Worm (Caenorhabditis elegans) whole organism, young adult: ENCODE results near the gene K08D10.11.
A peak's percentile ranks its signal among the peaks of the same experiment; 100 is the strongest.

Experiments
- C06A6.2 ChIP-seq: fragments of 200-800 bp; sonication (Bioruptor generic); conservative IDR thresholded peaks from 2 replicates; pipeline ENCODE4 v1.3.6; 2022; ENCODE audit warnings: missing genetic modification characterization, missing compliant biosample characterization
- F10E7.11 ChIP-seq: sonication (generic microtip); optimal IDR thresholded peaks from 2 replicates; lab custom pipeline; 2017; ENCODE audit warnings: mild to moderate bottlenecking, missing genetic modification characterization, moderate library complexity, missing compliant biosample characterization
- F22D6.2 ChIP-seq: sonication (generic microtip); optimal IDR thresholded peaks from 2 replicates; lab custom pipeline; 2016; ENCODE audit warnings: mild to moderate bottlenecking, missing genetic modification characterization, missing compliant biosample characterization
- F33H1.4 ChIP-seq: fragments of 200-800 bp; sonication (Bioruptor generic); IDR thresholded peaks from 2 replicates; pipeline ENCODE4 v1.3.6; 2022; ENCODE audit warnings: missing genetic modification reagents, missing genetic modification characterization, missing compliant biosample characterization
- F39B2.1 ChIP-seq: fragments of 200-800 bp; sonication (Bioruptor generic); IDR thresholded peaks from 2 replicates; pipeline ENCODE4 v1.3.6; 2022; ENCODE audit warnings: missing genetic modification reagents, missing genetic modification characterization, missing compliant biosample characterization
- F52B5.7 ChIP-seq: sonication (generic microtip); optimal IDR thresholded peaks from 2 replicates; lab custom pipeline; 2016; ENCODE audit warnings: mild to moderate bottlenecking, missing genetic modification characterization, missing compliant biosample characterization
- K11D2.4 ChIP-seq: fragments of 200-800 bp; sonication (Bioruptor generic); IDR thresholded peaks from 2 replicates; pipeline ENCODE4 v1.3.6; 2022; ENCODE audit warnings: missing genetic modification reagents, missing genetic modification characterization, missing compliant biosample characterization
- K12H6.12 ChIP-seq: fragments of 200-800 bp; sonication (Bioruptor generic); optimal IDR thresholded peaks from 2 replicates; lab custom pipeline; 2018; ENCODE audit warnings: mild to moderate bottlenecking, missing genetic modification characterization, missing compliant biosample characterization
- T07F8.4 ChIP-seq: sonication (generic microtip); optimal IDR thresholded peaks from 2 replicates; lab custom pipeline; 2016; ENCODE audit warnings: mild to moderate bottlenecking, missing genetic modification characterization, moderate library complexity, missing compliant biosample characterization
- Y53G8AR.9 ChIP-seq: fragments of 200-800 bp; sonication (Bioruptor generic); conservative IDR thresholded peaks from 2 replicates; pipeline ENCODE4 v1.3.6; 2022; ENCODE audit warnings: missing genetic modification reagents, missing genetic modification characterization, missing compliant biosample characterization
- Y95B8A.8 ChIP-seq: fragments of 200-800 bp; sonication (Bioruptor generic); IDR thresholded peaks from 2 replicates; pipeline ENCODE4 v1.3.6; 2022; ENCODE audit warnings: missing genetic modification reagents, missing genetic modification characterization, missing compliant biosample characterization
- ama-1 ChIP-seq, 3 experiments: fragments of 150-350 bp in 1 of 3; sonication (generic microtip) in 2 of 3; optimal IDR thresholded peaks; 2 replicates each; lab custom pipeline; 2014 to 2018; ENCODE audit warnings: missing biosample characterization in 2 of 3, missing genetic modification characterization in 2 of 3, missing genetic modification reagents in 2 of 3
- aptf-3 ChIP-seq: fragments of 200-800 bp; sonication (Bioruptor generic); IDR thresholded peaks from 2 replicates; pipeline ENCODE4 v1.3.6; 2022; ENCODE audit warnings: missing genetic modification characterization, missing compliant biosample characterization
- atf-7 ChIP-seq: sonication (generic microtip); optimal IDR thresholded peaks from 2 replicates; lab custom pipeline; 2017; ENCODE audit warnings: mild to moderate bottlenecking, missing genetic modification characterization, missing compliant biosample characterization
- attf-3 ChIP-seq: fragments of 200-800 bp; sonication (Bioruptor generic); conservative IDR thresholded peaks from 2 replicates; pipeline ENCODE4 v1.3.6; 2022; ENCODE audit warnings: missing genetic modification reagents, missing genetic modification characterization, missing compliant biosample characterization
- bed-2 ChIP-seq: fragments of 200-800 bp; sonication (Bioruptor generic); IDR thresholded peaks from 2 replicates; pipeline ENCODE4 v1.3.6; 2022; ENCODE audit warnings: missing genetic modification reagents, missing genetic modification characterization, missing compliant biosample characterization
- cebp-1 ChIP-seq, 2 experiments: fragments of 200-800 bp in 1 of 2; sonication (Bioruptor generic) in 1 of 2; sonication (generic microtip) in 1 of 2; IDR thresholded peaks in 1 of 2; optimal IDR thresholded peaks in 1 of 2; 2 replicates each; pipeline versions ENCODE4 v1.3.6 to Lab custom; 2017 to 2022; ENCODE audit warnings: missing compliant biosample characterization in 2 of 2, missing genetic modification characterization in 2 of 2, mild to moderate bottlenecking in 1 of 2, missing genetic modification reagents in 1 of 2, moderate library complexity in 1 of 2
- dox-1 ChIP-seq: fragments of 200-800 bp; sonication (Bioruptor generic); IDR thresholded peaks from 2 replicates; pipeline ENCODE4 v1.3.6; 2022; ENCODE audit warnings: missing genetic modification reagents, missing genetic modification characterization, missing compliant biosample characterization
- him-1 ChIP-seq: sonication (generic microtip); optimal IDR thresholded peaks from 2 replicates; lab custom pipeline; 2016; ENCODE audit warnings: missing genotype, missing genetic modification reagents, missing genetic modification characterization, missing compliant biosample characterization
- hrde-1 ChIP-seq: sonication (generic microtip); optimal IDR thresholded peaks from 2 replicates; lab custom pipeline; 2016; ENCODE audit warnings: missing genetic modification characterization, mild to moderate bottlenecking, missing compliant biosample characterization, moderate library complexity, missing genotype, missing genetic modification reagents, borderline replicate concordance
- lin-54 ChIP-seq: fragments of 200-800 bp; sonication (Bioruptor generic); optimal IDR thresholded peaks from 2 replicates; lab custom pipeline; 2018; ENCODE audit warnings: mild to moderate bottlenecking, missing genetic modification characterization, missing compliant biosample characterization
- lir-1 ChIP-seq: fragments of 200-800 bp; sonication (Bioruptor generic); conservative IDR thresholded peaks from 2 replicates; pipeline ENCODE4 v1.3.6; 2022; ENCODE audit warnings: missing genetic modification reagents, missing genetic modification characterization, missing compliant biosample characterization
- madf-8 ChIP-seq: fragments of 200-800 bp; sonication (Bioruptor generic); conservative IDR thresholded peaks from 2 replicates; pipeline ENCODE4 v1.3.6; 2022; ENCODE audit warnings: missing genetic modification reagents, missing genetic modification characterization, missing compliant biosample characterization
- mel-28 ChIP-seq: sonication (generic microtip); optimal IDR thresholded peaks from 2 replicates; lab custom pipeline; 2016; ENCODE audit warnings: borderline replicate concordance, mild to moderate bottlenecking, missing genetic modification characterization, missing compliant biosample characterization
- nhr-120 ChIP-seq: fragments of 200-800 bp; sonication (Bioruptor generic); IDR thresholded peaks from 2 replicates; pipeline ENCODE4 v1.3.6; 2022; ENCODE audit warnings: missing genetic modification characterization, missing compliant biosample characterization
- nhr-80 ChIP-seq: sonication (generic microtip); optimal IDR thresholded peaks from 2 replicates; lab custom pipeline; 2016; ENCODE audit warnings: missing genetic modification characterization, missing compliant biosample characterization
- nhr-90 ChIP-seq: sonication (generic microtip); optimal IDR thresholded peaks from 2 replicates; lab custom pipeline; 2016; ENCODE audit warnings: missing genotype, mild to moderate bottlenecking, missing genetic modification characterization, missing compliant biosample characterization
- pha-4 ChIP-seq: fragments of 150-350 bp; sonication (generic microtip); optimal IDR thresholded peaks from 2 replicates; lab custom pipeline; 2014; ENCODE audit warnings: missing biosample characterization, missing genetic modification reagents, missing genetic modification characterization
- rpc-1 ChIP-seq, 2 experiments: fragments of 150-350 bp in 1 of 2; sonication (generic microtip) in 1 of 2; optimal IDR thresholded peaks; 2 replicates each; lab custom pipeline; 2014 to 2018; ENCODE audit warnings: missing biosample characterization in 1 of 2, missing genetic modification characterization in 1 of 2, missing genetic modification reagents in 1 of 2, missing genotype in 1 of 2
- snpc-1.3 ChIP-seq: sonication (generic microtip); optimal IDR thresholded peaks from 2 replicates; lab custom pipeline; 2017; ENCODE audit warnings: missing genetic modification characterization, mild to moderate bottlenecking, missing compliant biosample characterization, antibody characterized with exemption, moderate library complexity, missing genotype, missing genetic modification reagents; ENCODE audit not compliant: insufficient read depth
- snpc-3.4 ChIP-seq: sonication (generic microtip); optimal IDR thresholded peaks from 2 replicates; lab custom pipeline; 2017; ENCODE audit warnings: missing genetic modification characterization, mild to moderate bottlenecking, missing compliant biosample characterization, antibody characterized with exemption, moderate library complexity, missing genotype, missing genetic modification reagents
- snpc-4 ChIP-seq, 5 experiments: fragments of 150-350 bp in 1 of 5; sonication (generic microtip) in 4 of 5; optimal IDR thresholded peaks; 2 replicates each; lab custom pipeline; 2014 to 2018; ENCODE audit warnings: missing genetic modification characterization in 5 of 5, missing biosample characterization in 3 of 5, antibody characterized with exemption in 2 of 5, mild to moderate bottlenecking in 2 of 5, missing compliant biosample characterization in 2 of 5, missing genotype in 2 of 5, moderate library complexity in 2 of 5, missing genetic modification reagents in 1 of 5
- tbp1 ChIP-seq: fragments of 200-800 bp; sonication (Bioruptor generic); optimal IDR thresholded peaks from 2 replicates; lab custom pipeline; 2018; ENCODE audit warnings: mild to moderate bottlenecking, missing genetic modification characterization, missing compliant biosample characterization
- unc-62 ChIP-seq: fragments of 150-350 bp; optimal IDR thresholded peaks from 2 replicates; lab custom pipeline; 2014; ENCODE audit warnings: missing biosample characterization, missing genetic modification reagents, missing genetic modification characterization
- xnd-1 ChIP-seq: sonication (generic microtip); optimal IDR thresholded peaks from 2 replicates; lab custom pipeline; 2016; ENCODE audit warnings: missing genotype, missing genetic modification reagents, missing genetic modification characterization, missing compliant biosample characterization
- ztf-18 ChIP-seq: sonication (generic microtip); optimal IDR thresholded peaks from 2 replicates; lab custom pipeline; 2016; ENCODE audit warnings: missing genotype, mild to moderate bottlenecking, missing genetic modification characterization, missing compliant biosample characterization
- ztf-22 ChIP-seq: fragments of 200-800 bp; sonication (Bioruptor generic); optimal IDR thresholded peaks from 2 replicates; lab custom pipeline; 2018; ENCODE audit warnings: mild to moderate bottlenecking, missing genetic modification characterization, moderate library complexity, missing compliant biosample characterization
- ztf-25 ChIP-seq: fragments of 200-800 bp; sonication (Bioruptor generic); IDR thresholded peaks from 2 replicates; pipeline ENCODE4 v1.3.6; 2022; ENCODE audit warnings: missing genetic modification reagents, missing genetic modification characterization, missing compliant biosample characterization
- ztf-28 ChIP-seq: fragments of 200-800 bp; sonication (Bioruptor generic); IDR thresholded peaks from 2 replicates; pipeline ENCODE4 v1.3.6; 2022; ENCODE audit warnings: missing genetic modification reagents, missing genetic modification characterization, missing compliant biosample characterization

The K08D10.11 gene

DNA sequence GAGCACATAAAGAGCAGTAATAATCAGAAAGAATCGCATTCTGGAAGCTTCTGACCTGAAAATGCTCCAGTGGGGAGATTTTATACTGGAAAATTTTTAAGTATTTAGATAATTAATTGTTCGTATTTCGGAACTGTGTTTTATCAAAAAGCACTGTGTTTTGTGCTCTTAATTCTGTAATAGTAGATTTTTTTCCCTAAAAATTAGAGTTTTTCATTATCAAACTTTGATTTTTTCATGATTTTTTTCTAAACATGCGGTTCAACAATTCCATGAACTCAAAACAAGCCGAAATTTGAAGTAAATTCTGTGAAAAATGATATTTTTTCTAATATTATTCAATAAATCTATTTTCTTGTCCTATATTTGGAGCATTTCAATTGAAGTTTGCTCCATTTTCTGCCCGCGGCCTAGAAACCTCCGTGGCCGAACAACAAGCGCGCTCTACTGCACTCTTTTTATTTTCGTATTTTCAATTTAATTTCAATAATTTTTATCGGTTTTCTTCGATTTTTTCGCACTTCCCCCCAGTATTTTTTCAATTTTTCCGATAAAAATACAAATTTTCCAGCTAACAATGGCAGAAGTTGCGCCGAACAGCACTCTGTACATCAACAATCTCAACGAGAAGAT is 14.4 kb downstream of the K08D10.11 start, which contains the start of the genes K08D10.13 and rnp-2 (continued):
- TF ChIP-seq T07F8.4 (no peak), lin-54 (GFP tag; lab: Kevin White, UChicago) (peak; percentile 47), attf-3 (GFP tag; lab: Robert Waterston, UW) (0 out of 2 replicates have a peak, but pooled peaks have one; percentile 42), nhr-80 (tag; lab: Kevin White, UChicago) (no peak), ztf-22 (GFP tag; lab: Kevin White, UChicago) (no peak), rpc-1 (optimal IDR thresholded peaks at IDR 0.05; lab: Kevin White, UChicago) (no peak), rpc-1 (tag; optimal IDR thresholded peaks at IDR 0.05; lab: Kevin White, UChicago) (no peak), ztf-25 (GFP tag; lab: Robert Waterston, UW) (no peak), ztf-28 (GFP tag; lab: Robert Waterston, UW) (no peak), snpc-3.4 (tag; lab: Kevin White, UChicago) (no peak), K11D2.4 (GFP tag; lab: Robert Waterston, UW) (no peak), mel-28 (tag; lab: Kevin White, UChicago) (no peak), him-1 (tag; lab: Kevin White, UChicago) (no peak), xnd-1 (tag; lab: Kevin White, UChicago) (no peak), lir-1 (GFP tag; lab: Robert Waterston, UW) (no peak), F33H1.4 (GFP tag; lab: Robert Waterston, UW) (0 out of 2 replicates have a peak, but pooled peaks have one; percentile 18), Y53G8AR.9 (GFP tag; lab: Robert Waterston, UW) (no peak), ama-1 (optimal IDR thresholded peaks at IDR 0.05; lab: Kevin White, UChicago) (no peak), ama-1 (GFP tag; optimal IDR thresholded peaks at IDR 0.05; lab: Kevin White, UChicago) (no peak), tbp1 (GFP tag; lab: Kevin White, UChicago) (no peak), hrde-1 (tag; lab: Kevin White, UChicago) (no peak), C06A6.2 (GFP tag; lab: Robert Waterston, UW) (no peak), F39B2.1 (GFP tag; lab: Robert Waterston, UW) (no peak), F10E7.11 (tag; lab: Kevin White, UChicago) (no peak), dox-1 (no peak), unc-62 (GFP tag; lab: Kevin White, UChicago) (no peak)

ce11 chrIV:4167296-4167695 is 18.7 kb downstream of the K08D10.11 start:
- TF ChIP-seq snpc-1.3 (tag; lab: Kevin White, UChicago) = no peak
- no peak for TF ChIP-seq Y95B8A.8 (GFP tag; lab: Robert Waterston, UW)
- TF ChIP-seq nhr-80 (tag; lab: Kevin White, UChicago) = no peak
- no peak for TF ChIP-seq bed-2 (GFP tag; lab: Robert Waterston, UW)
- TF ChIP-seq F22D6.2 (tag; lab: Kevin White, UChicago) = no peak
- no peak for TF ChIP-seq cebp-1 (GFP tag; IDR thresholded peaks at IDR 0.05; lab: Robert Waterston, UW)
- TF ChIP-seq cebp-1 (tag; optimal IDR thresholded peaks at IDR 0.05; lab: Kevin White, UChicago) = no peak

- TF ChIP-seq pha-4 (tag; lab: Kevin White, UChicago) (no peak), Y53G8AR.9 (GFP tag; lab: Robert Waterston, UW) (no peak), tbp1 (GFP tag; lab: Kevin White, UChicago) (no peak), F10E7.11 (tag; lab: Kevin White, UChicago) (no peak), atf-7 (tag; lab: Kevin White, UChicago) (no peak), F52B5.7 (tag; lab: Kevin White, UChicago) (no peak), nhr-120 (GFP tag; lab: Robert Waterston, UW) (no peak), K12H6.12 (tag; lab: Kevin White, UChicago) (no peak), snpc-3.4 (tag; lab: Kevin White, UChicago) (no peak), bed-2 (GFP tag; lab: Robert Waterston, UW) (no peak), ztf-18 (tag; lab: Kevin White, UChicago) (no peak), aptf-3 (no peak), nhr-90 (tag; lab: Kevin White, UChicago) (no peak), F33H1.4 (GFP tag; lab: Robert Waterston, UW) (no peak), snpc-4 (GFP tag; optimal IDR thresholded peaks at IDR 0.05; lab: Kevin White, UChicago) (no peak), snpc-4 (tag; optimal IDR thresholded peaks at IDR 0.05; lab: Kevin White, UChicago) (no peak), madf-8 (GFP tag; lab: Robert Waterston, UW) (no peak)
Measured at ce11 chrIV:4164392-4164791, 21.6 kb downstream of the K08D10.11 start, which contains the start of gene scrm-8. TSS of gene scrm-8 (plus strand) at chrIV:4164692.
